Fruit fly (Drosophila melanogaster): ENCODE results near the gene CG1492.

- TF ChIP-seq CG9609 (GFP tag; optimal IDR thresholded peaks at IDR 0.05) (no peak), klu (GFP tag; IDR thresholded peaks at IDR 0.05) (no peak)
Measured at dm6 chrX:12043398-12043797, 31.4 kb upstream of the CG1492 start, which contains the start of gene Ten-a.

Data from whole organism, embryonic.